Fruit fly (Drosophila melanogaster) whole organism, pupa: Measurements from ENCODE around the gene anne.

ENCODE experiments used
- CG10348 ChIP-seq: fragments of 200-800 bp; sonication (Bioruptor generic); IDR thresholded peaks from 2 replicates; pipeline ENCODE4 v1.3.6; 2022; ENCODE audit warnings: missing biosample characterization, missing genetic modification characterization
- CG12605 ChIP-seq: fragments of 200-800 bp; sonication (Bioruptor generic); IDR thresholded peaks from 2 replicates; pipeline ENCODE4 v1.3.6; 2022; ENCODE audit warnings: missing biosample characterization, missing genetic modification characterization
- CG13204 ChIP-seq: fragments of 200-800 bp; sonication (Bioruptor generic); optimal IDR thresholded peaks from 2 replicates; lab custom pipeline; 2018; ENCODE audit warnings: missing biosample characterization, mild to moderate bottlenecking, missing genetic modification characterization, moderate library complexity
- CG14655 ChIP-seq: fragments of 200-800 bp; sonication (Bioruptor generic); optimal IDR thresholded peaks from 3 replicates; lab custom pipeline; 2017; ENCODE audit warnings: mild to moderate bottlenecking, missing biosample characterization, missing genetic modification reagents, missing genetic modification characterization
- CG15710 ChIP-seq: fragments of 200-800 bp; sonication (Bioruptor generic); optimal IDR thresholded peaks from 2 replicates; lab custom pipeline; 2018; ENCODE audit warnings: missing biosample characterization, mild to moderate bottlenecking, missing genetic modification characterization, moderate library complexity
- CG17806 ChIP-seq: fragments of 200-800 bp; sonication (Bioruptor generic); optimal IDR thresholded peaks from 2 replicates; lab custom pipeline; 2018; ENCODE audit warnings: missing biosample characterization, mild to moderate bottlenecking, missing genetic modification characterization, moderate library complexity
- CG32121 ChIP-seq: fragments of 200-800 bp; sonication (Bioruptor generic); IDR thresholded peaks from 2 replicates; pipeline ENCODE4 v1.3.6; 2022; ENCODE audit warnings: missing biosample characterization, missing genetic modification characterization
- CG34367 ChIP-seq: fragments of 200-800 bp; sonication (Bioruptor generic); optimal IDR thresholded peaks from 2 replicates; lab custom pipeline; 2018; ENCODE audit warnings: missing biosample characterization, mild to moderate bottlenecking, missing genetic modification characterization
- CG4496 ChIP-seq: fragments of 200-800 bp; sonication (Bioruptor generic); IDR thresholded peaks from 3 replicates; pipeline ENCODE4 v1.3.6; 2022; ENCODE audit warnings: missing biosample characterization, missing genetic modification characterization
- CG8159 ChIP-seq: fragments of 200-800 bp; sonication (Bioruptor generic); optimal IDR thresholded peaks from 3 replicates; lab custom pipeline; 2018; ENCODE audit warnings: missing biosample characterization, mild to moderate bottlenecking, missing genetic modification characterization, moderate library complexity
- CG8301 ChIP-seq: fragments of 200-800 bp; sonication (Bioruptor generic); optimal IDR thresholded peaks from 2 replicates; lab custom pipeline; 2018; ENCODE audit warnings: missing biosample characterization, mild to moderate bottlenecking, missing genetic modification characterization
- CG9948 ChIP-seq: fragments of 200-800 bp; sonication (Bioruptor generic); optimal IDR thresholded peaks from 2 replicates; lab custom pipeline; 2018; ENCODE audit warnings: missing biosample characterization, mild to moderate bottlenecking, missing genetic modification characterization, moderate library complexity
- D1 ChIP-seq: fragments of 200-800 bp; sonication (Bioruptor generic); optimal IDR thresholded peaks from 2 replicates; lab custom pipeline; 2018; ENCODE audit warnings: missing biosample characterization, mild to moderate bottlenecking, missing genetic modification characterization, moderate library complexity
- EcR ChIP-seq: fragments of 200-800 bp; sonication (Bioruptor generic); optimal IDR thresholded peaks from 3 replicates; lab custom pipeline; 2019; ENCODE audit warnings: missing biosample characterization, missing genetic modification characterization, mild to moderate bottlenecking, moderate library complexity, missing genetic modification reagents
- Ets98B ChIP-seq: fragments of 200-800 bp; sonication (Bioruptor generic); IDR thresholded peaks from 2 replicates; pipeline ENCODE4 v1.3.6; 2022; ENCODE audit warnings: missing biosample characterization, missing genetic modification characterization
- Pif1A ChIP-seq: fragments of 200-800 bp; sonication (Bioruptor generic); optimal IDR thresholded peaks from 3 replicates; lab custom pipeline; 2016; ENCODE audit warnings: missing biosample characterization, missing genetic modification characterization
- Pif1B ChIP-seq: fragments of 200-800 bp; sonication (Bioruptor generic); optimal IDR thresholded peaks from 3 replicates; lab custom pipeline; 2016; ENCODE audit warnings: missing biosample characterization, missing genetic modification characterization
- Snoo ChIP-seq: fragments of 200-800 bp; sonication (Bioruptor generic); optimal IDR thresholded peaks from 3 replicates; lab custom pipeline; 2017; ENCODE audit warnings: missing biosample characterization, mild to moderate bottlenecking, missing genetic modification characterization, inconsistent platforms
- fd96Ca ChIP-seq: fragments of 200-800 bp; sonication (Bioruptor generic); IDR thresholded peaks from 3 replicates; pipeline ENCODE4 v1.3.6; 2022; ENCODE audit warnings: missing biosample characterization, missing genetic modification characterization
- gl ChIP-seq: fragments of 200-800 bp; sonication (Bioruptor generic); optimal IDR thresholded peaks from 2 replicates; lab custom pipeline; 2018; ENCODE audit warnings: missing biosample characterization, mild to moderate bottlenecking, missing genetic modification characterization
- rn ChIP-seq: fragments of 200-800 bp; sonication (Bioruptor generic); IDR thresholded peaks from 2 replicates; pipeline ENCODE4 v1.3.6; 2022; ENCODE audit warnings: missing biosample characterization, missing genetic modification characterization

The anne gene

DNA sequence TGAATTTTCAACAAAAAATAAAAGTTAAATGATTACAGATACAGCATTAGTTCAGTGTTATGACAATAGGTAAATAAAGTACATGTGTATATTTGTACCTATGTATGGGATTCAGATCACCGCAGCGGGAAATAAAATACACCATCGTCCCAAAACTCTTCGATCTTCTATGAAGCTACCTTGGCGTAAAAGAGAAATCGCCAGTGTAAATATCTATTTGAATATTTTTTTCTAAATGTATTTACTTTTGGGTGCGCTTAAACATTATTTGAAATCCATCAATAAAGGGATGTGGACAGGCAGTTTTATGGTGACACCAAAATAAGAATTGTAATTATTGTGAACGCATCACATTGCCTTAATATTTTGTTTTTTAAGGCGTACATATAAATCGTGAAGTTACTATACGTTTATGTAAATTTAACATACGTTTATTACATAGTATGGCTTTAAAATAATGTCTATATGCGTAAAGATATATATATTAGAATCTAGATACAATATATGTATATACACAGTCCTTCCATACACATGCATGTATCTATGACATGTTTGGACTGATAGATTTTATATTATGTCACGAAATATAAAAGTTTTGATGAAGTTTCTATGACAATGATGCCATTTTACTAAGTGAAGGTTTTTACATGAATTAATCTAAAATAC, at the start of gene anne:
TSS of gene anne (plus strand) at position 263 of the 666 bp plus-strand sequence.
- TF ChIP-seq CG8159 (no peak), CG10348 (GFP tag; lab: Robert Waterston, UW) (no peak), Pif1B (no peak), Ets98B (GFP tag; lab: Robert Waterston, UW) (no peak), Pif1A (GFP tag; lab: Kevin White, UChicago) (peak; percentile 7), CG15710 (no peak), Snoo (peak; percentile 20)

DNA sequence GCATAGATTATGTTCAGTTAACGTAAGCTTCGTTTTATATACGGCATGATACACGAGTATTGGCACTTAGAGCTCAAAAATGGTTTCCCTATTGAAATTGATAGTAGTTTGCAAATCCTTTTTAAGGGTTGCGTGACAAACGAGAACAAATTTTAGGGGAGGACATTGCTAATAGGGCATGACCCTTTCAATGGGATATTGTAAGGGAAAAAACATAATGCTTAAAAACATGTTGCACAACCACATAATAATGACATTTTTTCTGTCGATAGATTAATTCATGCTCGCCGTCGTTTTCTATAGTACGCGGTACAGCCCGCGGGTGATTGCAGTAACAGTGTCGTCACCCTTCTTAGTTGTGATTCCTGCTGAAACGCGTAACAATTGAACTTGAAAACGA, 47.2 kb upstream of the anne start:
- no peak for TF ChIP-seq Pif1B
- TF ChIP-seq fd96Ca (GFP tag; lab: Robert Waterston, UW) = no peak
- no peak for TF ChIP-seq rn
- no peak for TF ChIP-seq EcR (GFP tag; lab: Kevin White, UChicago)

DNA sequence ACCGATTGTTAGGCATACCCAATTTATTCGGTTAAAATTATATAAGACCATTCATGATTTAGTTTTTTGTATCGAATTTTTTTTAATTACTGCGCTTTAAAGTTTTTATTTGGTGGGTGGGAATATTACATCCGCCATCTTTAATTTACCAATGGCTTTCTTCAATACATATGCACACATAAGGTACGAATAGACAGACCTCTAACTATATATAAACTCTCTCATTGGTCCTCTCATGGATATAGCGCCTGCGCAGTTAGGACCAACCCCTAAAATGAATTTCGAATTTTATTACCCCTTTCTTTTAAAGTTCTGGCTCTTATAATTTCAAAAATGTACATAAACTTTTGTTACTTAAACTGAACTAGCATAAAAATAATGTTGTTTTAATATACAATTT, 44.7 kb upstream of the anne start:
- no peak for TF ChIP-seq CG34367 (tag; lab: Kevin White, UChicago)
- no peak for TF ChIP-seq CG4496
- no peak for TF ChIP-seq EcR (GFP tag; lab: Kevin White, UChicago)
- no peak for TF ChIP-seq rn
- no peak for TF ChIP-seq D1 (tag; lab: Kevin White, UChicago)
- no peak for TF ChIP-seq fd96Ca (GFP tag; lab: Robert Waterston, UW)
- TF ChIP-seq Pif1A (GFP tag; lab: Kevin White, UChicago) = no peak
- no peak for TF ChIP-seq CG15710
- no peak for TF ChIP-seq CG12605 (GFP tag; lab: Robert Waterston, UW)
- TF ChIP-seq Snoo = no peak
- no peak for TF ChIP-seq gl (tag; lab: Kevin White, UChicago)
- TF ChIP-seq Ets98B (GFP tag; lab: Robert Waterston, UW) = no peak
- TF ChIP-seq Pif1B = no peak
- no peak for TF ChIP-seq CG17806
- TF ChIP-seq CG13204 = no peak
- no peak for TF ChIP-seq CG9948 (tag; lab: Kevin White, UChicago)
- no peak for TF ChIP-seq CG8159
- TF ChIP-seq CG10348 (GFP tag; lab: Robert Waterston, UW) = no peak
- TF ChIP-seq CG8301 = no peak

DNA sequence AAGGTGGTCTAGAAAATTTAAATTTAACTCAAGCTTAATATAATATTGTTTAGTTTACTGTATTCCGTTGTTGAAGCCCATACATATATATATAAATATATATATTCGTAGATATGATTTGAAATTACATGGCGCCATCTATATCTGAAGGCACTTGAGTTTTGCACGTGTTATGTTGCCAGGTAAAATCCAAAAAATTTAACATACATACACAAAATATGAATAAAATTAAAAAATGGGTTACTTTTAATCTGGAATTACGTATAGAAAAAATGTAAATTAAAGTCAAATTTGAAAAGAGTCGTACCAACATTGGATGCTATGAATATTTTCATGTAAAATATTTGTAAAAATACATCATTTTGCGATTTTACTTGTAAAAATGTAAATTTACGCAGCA, 42.3 kb upstream of the anne start:
- no peak for TF ChIP-seq Snoo
- TF ChIP-seq CG8159 = no peak
- TF ChIP-seq CG32121 (GFP tag; lab: Robert Waterston, UW) = no peak
- peak; percentile 86 for TF ChIP-seq D1 (tag; lab: Kevin White, UChicago)
- no peak for TF ChIP-seq EcR (GFP tag; lab: Kevin White, UChicago)
- TF ChIP-seq CG34367 (tag; lab: Kevin White, UChicago) = no peak
- TF ChIP-seq Pif1A (GFP tag; lab: Kevin White, UChicago) = no peak
- TF ChIP-seq CG13204 = no peak

DNA sequence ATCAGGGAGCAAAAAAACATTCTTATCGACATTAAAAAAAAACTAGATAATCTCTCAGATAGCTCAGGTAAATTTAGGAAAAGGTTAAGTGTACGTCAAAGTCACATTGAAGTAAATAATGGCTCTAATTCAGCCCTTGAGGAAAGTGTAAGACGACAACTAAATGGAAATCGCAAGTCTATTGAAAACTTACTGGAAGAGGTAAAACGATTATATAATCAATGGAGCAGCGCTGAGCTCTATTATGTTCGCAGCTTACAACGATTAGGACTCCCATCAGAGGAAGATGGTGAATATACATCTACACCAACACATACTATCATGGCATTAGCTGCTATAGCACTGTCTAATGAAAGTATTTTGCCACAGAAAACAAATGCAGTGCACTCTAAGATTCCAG, 40.0 kb upstream of the anne start:
- no peak for TF ChIP-seq CG8159
- TF ChIP-seq CG14655 (GFP tag; lab: Kevin White, UChicago) = no peak
- no peak for TF ChIP-seq rn
- no peak for TF ChIP-seq EcR (GFP tag; lab: Kevin White, UChicago)
- TF ChIP-seq Pif1A (GFP tag; lab: Kevin White, UChicago) = no peak
- no peak for TF ChIP-seq Pif1B
- TF ChIP-seq, all 21 proteins: peak for 0

DNA sequence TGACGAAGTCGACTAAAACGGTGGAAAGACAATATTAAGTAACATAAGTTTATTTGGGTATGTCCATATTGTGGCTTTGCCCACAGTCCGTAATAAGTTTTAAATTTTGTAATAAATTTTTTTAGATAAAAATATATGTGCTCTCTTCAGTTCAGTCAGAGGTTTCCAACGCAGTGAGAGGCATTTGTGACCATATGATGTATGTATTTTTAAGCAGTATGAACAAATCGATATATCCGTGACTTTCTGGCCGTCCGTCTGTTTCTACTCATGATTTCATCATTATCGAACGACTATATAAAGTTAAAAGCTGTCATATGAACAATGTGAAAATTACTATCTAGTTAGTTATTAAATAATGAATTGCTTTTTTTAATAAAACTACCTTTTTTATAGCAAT, 29.9 kb upstream of the anne start:
- TF ChIP-seq CG32121 (GFP tag; lab: Robert Waterston, UW) (no peak), CG13204 (no peak), gl (tag; lab: Kevin White, UChicago) (no peak), CG8159 (no peak), D1 (tag; lab: Kevin White, UChicago) (no peak), rn (no peak), CG12605 (GFP tag; lab: Robert Waterston, UW) (no peak), CG14655 (GFP tag; lab: Kevin White, UChicago) (no peak), CG34367 (tag; lab: Kevin White, UChicago) (no peak), CG10348 (GFP tag; lab: Robert Waterston, UW) (no peak), CG17806 (no peak), Pif1A (GFP tag; lab: Kevin White, UChicago) (no peak)
- TF ChIP-seq, all 21 proteins: peak for 0

DNA sequence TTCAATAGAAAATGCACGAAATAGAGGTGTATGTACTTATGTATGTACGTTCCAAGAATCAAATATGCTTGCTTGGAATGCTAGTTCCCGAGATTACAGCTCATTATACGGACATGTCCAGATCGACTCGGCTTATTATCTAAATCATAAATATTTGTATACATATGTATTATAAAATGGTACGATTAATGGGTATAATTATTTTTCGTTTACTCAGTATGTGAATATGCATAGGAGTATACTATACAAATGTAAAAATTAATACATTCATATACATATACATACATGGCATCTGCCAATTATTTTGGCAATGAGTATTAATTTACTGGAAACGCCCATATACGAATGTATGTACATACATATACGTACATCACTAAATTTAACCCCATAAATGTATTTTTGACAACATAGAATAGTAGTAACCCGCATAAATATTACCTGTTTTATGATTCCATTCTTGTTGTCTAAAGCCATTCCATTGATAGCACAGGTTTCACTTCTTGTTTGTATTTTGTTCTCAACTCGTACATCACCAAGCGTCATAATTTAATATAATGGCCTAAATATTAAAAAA, 3.0 kb upstream of the anne start:
- TF ChIP-seq gl (tag; lab: Kevin White, UChicago) = no peak
- no peak for TF ChIP-seq CG13204
- TF ChIP-seq Pif1A (GFP tag; lab: Kevin White, UChicago) = no peak
